Fruit fly (Drosophila melanogaster) whole organism, embryonic: ENCODE measurements around the gene Nepl4.

Experiments
- Aef1 ChIP-seq: fragments of 200-800 bp; sonication (Bioruptor generic); IDR thresholded peaks from 3 replicates; pipeline ENCODE4 v1.3.6; 2022; ENCODE audit warnings: missing biosample characterization, missing genetic modification characterization
- Bdp1 ChIP-seq: fragments of 200-800 bp; sonication (Bioruptor generic); optimal IDR thresholded peaks from 3 replicates; lab custom pipeline; 2016; ENCODE audit warnings: missing biosample characterization, missing genetic modification characterization
- CG1024 ChIP-seq: fragments of 200-800 bp; sonication (Bioruptor generic); IDR thresholded peaks from 2 replicates; pipeline ENCODE4 v1.3.6; 2022; ENCODE audit warnings: missing biosample characterization, missing genetic modification characterization
- CG10321 ChIP-seq: fragments of 200-800 bp; sonication (Bioruptor generic); IDR thresholded peaks from 2 replicates; pipeline ENCODE4 v1.3.6; 2022; ENCODE audit warnings: missing biosample characterization, missing genetic modification characterization
- CG11504 ChIP-seq: fragments of 200-800 bp; sonication (Bioruptor generic); optimal IDR thresholded peaks from 3 replicates; lab custom pipeline; 2019; ENCODE audit warnings: missing biosample characterization, mild to moderate bottlenecking, missing genetic modification characterization, moderate library complexity
- CG12769 ChIP-seq: fragments of 200-800 bp; sonication (Bioruptor generic); optimal IDR thresholded peaks from 2 replicates; lab custom pipeline; 2019; ENCODE audit warnings: missing biosample characterization, mild to moderate bottlenecking, missing genetic modification characterization, moderate library complexity
- CG14014 ChIP-seq: fragments of 200-800 bp; sonication (Bioruptor generic); IDR thresholded peaks from 2 replicates; pipeline ENCODE4 v1.3.6; 2022; ENCODE audit warnings: missing biosample characterization, missing genetic modification characterization
- CG33557 ChIP-seq: fragments of 200-800 bp; sonication (Bioruptor generic); optimal IDR thresholded peaks from 2 replicates; lab custom pipeline; 2019; ENCODE audit warnings: missing biosample characterization, mild to moderate bottlenecking, missing genetic modification characterization, moderate library complexity
- CG4820 ChIP-seq: fragments of 200-800 bp; sonication (Bioruptor generic); optimal IDR thresholded peaks from 3 replicates; lab custom pipeline; 2016; ENCODE audit warnings: missing biosample characterization, missing genetic modification characterization
- CG7745 ChIP-seq: fragments of 200-800 bp; sonication (Bioruptor generic); optimal IDR thresholded peaks from 2 replicates; lab custom pipeline; 2018; ENCODE audit warnings: missing biosample characterization, mild to moderate bottlenecking, missing genetic modification characterization, moderate library complexity
- CG9727 ChIP-seq: fragments of 200-800 bp; sonication (Bioruptor generic); optimal IDR thresholded peaks from 3 replicates; lab custom pipeline; 2017; ENCODE audit warnings: missing biosample characterization, mild to moderate bottlenecking, missing genetic modification characterization
- CTCF ChIP-seq: fragments of 200-800 bp; sonication (Bioruptor generic); optimal IDR thresholded peaks from 2 replicates; lab custom pipeline; 2017; ENCODE audit warnings: missing biosample characterization, mild to moderate bottlenecking, missing genetic modification characterization, moderate library complexity
- Camta ChIP-seq: fragments of 200-800 bp; sonication (Bioruptor generic); optimal IDR thresholded peaks from 2 replicates; lab custom pipeline; 2016; ENCODE audit warnings: missing biosample characterization, missing genetic modification characterization
- Hmr ChIP-seq: fragments of 200-800 bp; sonication (Bioruptor generic); optimal IDR thresholded peaks from 3 replicates; lab custom pipeline; 2017; ENCODE audit warnings: mild to moderate bottlenecking, missing biosample characterization, missing genetic modification reagents, missing genetic modification characterization
- MESR4 ChIP-seq: fragments of 200-800 bp; sonication (Bioruptor generic); optimal IDR thresholded peaks from 2 replicates; lab custom pipeline; 2018; ENCODE audit warnings: missing biosample characterization, mild to moderate bottlenecking, missing genetic modification characterization, moderate library complexity
- NFAT ChIP-seq: fragments of 200-800 bp; sonication (Bioruptor generic); IDR thresholded peaks from 2 replicates; pipeline ENCODE4 v1.3.6; 2022; ENCODE audit warnings: missing biosample characterization, missing genetic modification characterization
- Sry-δ ChIP-seq: fragments of 200-800 bp; sonication (Bioruptor generic); optimal IDR thresholded peaks from 2 replicates; lab custom pipeline; 2016; ENCODE audit warnings: missing biosample characterization, missing genetic modification characterization
- br ChIP-seq: fragments of >200 bp; optimal IDR thresholded peaks from 2 replicates; lab custom pipeline; 2017
- caup ChIP-seq: fragments of 200-800 bp; sonication (Bioruptor generic); optimal IDR thresholded peaks from 3 replicates; lab custom pipeline; 2017; ENCODE audit warnings: missing biosample characterization, mild to moderate bottlenecking, missing genetic modification characterization, moderate library complexity; ENCODE audit not compliant: severe bottlenecking
- chn ChIP-seq: fragments of 200-800 bp; sonication (Bioruptor generic); optimal IDR thresholded peaks from 2 replicates; lab custom pipeline; 2016; ENCODE audit warnings: missing biosample characterization, missing genetic modification characterization
- ci ChIP-seq: fragments of 200-800 bp; sonication (Bioruptor generic); IDR thresholded peaks from 3 replicates; pipeline ENCODE4 v1.3.6; 2022; ENCODE audit warnings: missing biosample characterization, missing genetic modification characterization
- corto ChIP-seq: fragments of 200-800 bp; sonication (Bioruptor generic); optimal IDR thresholded peaks from 2 replicates; lab custom pipeline; 2016; ENCODE audit warnings: missing biosample characterization, mild to moderate bottlenecking, missing genetic modification characterization, moderate library complexity
- emc ChIP-seq: fragments of 200-800 bp; sonication (Bioruptor generic); optimal IDR thresholded peaks from 2 replicates; lab custom pipeline; 2016; ENCODE audit warnings: missing biosample characterization, missing genetic modification characterization
- esg ChIP-seq: fragments of 200-800 bp; sonication (Bioruptor generic); conservative IDR thresholded peaks from 2 replicates; pipeline ENCODE4 v1.3.6; 2022; ENCODE audit warnings: missing biosample characterization, missing genetic modification characterization
- hb ChIP-seq: fragments of 200-800 bp; sonication (Bioruptor generic); IDR thresholded peaks from 3 replicates; pipeline ENCODE4 v1.3.6; 2022; ENCODE audit warnings: missing biosample characterization, missing genetic modification characterization; ENCODE audit not compliant: partially characterized antibody
- kni ChIP-seq: fragments of 200-800 bp; sonication (Bioruptor generic); optimal IDR thresholded peaks from 3 replicates; lab custom pipeline; 2017; ENCODE audit warnings: mild to moderate bottlenecking, missing biosample characterization, missing genetic modification reagents, missing genetic modification characterization
- luna ChIP-seq: fragments of 200-800 bp; sonication (Bioruptor generic); optimal IDR thresholded peaks from 2 replicates; lab custom pipeline; 2016; ENCODE audit warnings: missing biosample characterization, missing genetic modification characterization
- p53 ChIP-seq: fragments of 200-800 bp; sonication (Bioruptor generic); optimal IDR thresholded peaks from 2 replicates; lab custom pipeline; 2016; ENCODE audit warnings: missing biosample characterization, missing genetic modification characterization
- pnt ChIP-seq: fragments of 200-800 bp; sonication (Bioruptor generic); optimal IDR thresholded peaks from 3 replicates; lab custom pipeline; 2016; ENCODE audit warnings: missing biosample characterization, missing genetic modification characterization
- pum ChIP-seq: fragments of 200-800 bp; sonication (Bioruptor generic); optimal IDR thresholded peaks from 2 replicates; lab custom pipeline; 2016; ENCODE audit warnings: missing biosample characterization, missing genetic modification characterization
- repo ChIP-seq: fragments of 200-800 bp; sonication (Bioruptor generic); optimal IDR thresholded peaks from 2 replicates; lab custom pipeline; 2016; ENCODE audit warnings: missing biosample characterization, missing genetic modification characterization
- sc ChIP-seq, 3 experiments: fragments of >200 bp in 2 of 3; fragments of 200-800 bp in 1 of 3; sonication (Bioruptor generic) in 1 of 3; optimal IDR thresholded peaks; 2 replicates in 2 of 3; 3 replicates in 1 of 3; lab custom pipeline; 2017; ENCODE audit warnings: mild to moderate bottlenecking in 1 of 3, missing biosample characterization in 1 of 3, missing genetic modification characterization in 1 of 3, missing genetic modification reagents in 1 of 3
- slbo ChIP-seq: fragments of 200-800 bp; sonication (Bioruptor generic); IDR thresholded peaks from 2 replicates; pipeline ENCODE4 v1.3.6; 2022; ENCODE audit warnings: missing biosample characterization, missing genetic modification characterization
- slou ChIP-seq: fragments of 200-800 bp; sonication (Bioruptor generic); optimal IDR thresholded peaks from 3 replicates; lab custom pipeline; 2016; ENCODE audit warnings: missing biosample characterization, missing genetic modification characterization
- sqz ChIP-seq: fragments of 200-800 bp; sonication (Bioruptor generic); optimal IDR thresholded peaks from 3 replicates; lab custom pipeline; 2018; ENCODE audit warnings: missing biosample characterization, mild to moderate bottlenecking, missing genetic modification characterization
- tx ChIP-seq: fragments of 200-800 bp; sonication (Bioruptor generic); optimal IDR thresholded peaks from 2 replicates; lab custom pipeline; 2016; ENCODE audit warnings: missing biosample characterization, missing genetic modification characterization

Nepl4 gene

DNA sequence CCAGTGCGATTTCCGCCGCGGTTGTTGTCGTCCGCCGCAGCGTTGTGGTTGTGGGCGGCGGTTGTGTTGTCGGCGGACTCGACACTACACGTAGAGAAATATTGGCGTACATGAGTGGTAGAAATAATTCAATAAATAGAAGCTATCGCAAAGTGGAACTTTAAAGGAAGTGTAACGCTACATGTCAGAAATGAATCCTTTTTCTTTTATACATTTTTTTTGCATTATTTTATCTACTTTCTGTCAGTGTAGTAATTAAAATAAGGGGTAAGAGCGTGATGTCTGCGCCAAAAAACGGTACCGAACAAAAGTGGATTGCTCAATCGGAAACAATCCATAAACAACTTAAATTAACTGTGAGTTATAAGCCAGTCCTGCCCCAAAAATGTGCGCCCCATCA lies 11.5 kb downstream of the Nepl4 start (continued):
- TF ChIP-seq p53 = no peak
- TF ChIP-seq pnt = no peak
- no peak for TF ChIP-seq caup (GFP tag; lab: Kevin White, UChicago)
- TF ChIP-seq br = no peak
- no peak for TF ChIP-seq emc (GFP tag; lab: Kevin White, UChicago)
- TF ChIP-seq slbo (GFP tag; lab: Robert Waterston, UW) = peak; percentile 17; the same call in 1 of the 2 replicates
- TF ChIP-seq kni = no peak
- no peak for TF ChIP-seq CG7745
- TF ChIP-seq sc (optimal IDR thresholded peaks at IDR 0.05; lab: Kevin White, UChicago) = no peak
- TF ChIP-seq sc (GFP tag; optimal IDR thresholded peaks at IDR 0.05; lab: Kevin White, UChicago) = no peak

DNA sequence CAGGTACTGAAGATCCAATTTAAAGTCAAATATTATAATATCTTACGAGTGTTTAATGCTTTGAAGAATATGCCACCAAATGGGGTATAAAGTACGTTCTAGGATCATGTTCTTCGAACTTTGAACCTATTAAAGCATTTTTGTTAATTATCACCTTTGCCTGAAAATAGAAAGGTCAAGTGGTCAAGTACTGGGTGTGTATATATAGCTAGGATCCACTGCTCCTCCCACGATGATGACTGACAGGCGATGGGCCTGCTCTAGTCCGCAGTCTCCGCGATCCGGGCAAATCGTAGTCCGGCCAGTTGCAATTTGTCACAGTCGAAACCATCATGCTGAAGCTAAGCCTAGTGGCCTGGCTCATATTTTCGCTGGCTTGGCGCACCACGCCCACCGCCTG lies 13.3 kb downstream of the Nepl4 start, which contains the start of gene Nepl5:
Gene Nepl5 (plus strand): TSS at position 301 of the 400 bp plus-strand sequence.
- no peak for TF ChIP-seq corto (GFP tag; lab: Kevin White, UChicago)
- no peak for TF ChIP-seq CG9727 (GFP tag; lab: Kevin White, UChicago)
- TF ChIP-seq MESR4 (GFP tag; lab: Kevin White, UChicago) = no peak
- TF ChIP-seq pum (GFP tag; lab: Kevin White, UChicago) = no peak
- TF ChIP-seq CG11504 (tag; lab: Kevin White, UChicago) = no peak
- TF ChIP-seq tx (GFP tag; lab: Kevin White, UChicago) = no peak
- TF ChIP-seq CG33557 (GFP tag; lab: Kevin White, UChicago) = no peak
- TF ChIP-seq ci (GFP tag; lab: Robert Waterston, UW) = no peak
- no peak for TF ChIP-seq Bdp1 (GFP tag; lab: Kevin White, UChicago)
- no peak for TF ChIP-seq hb (GFP tag; lab: Robert Waterston, UW)
- no peak for TF ChIP-seq slou (GFP tag; lab: Kevin White, UChicago)
- TF ChIP-seq sqz (GFP tag; lab: Kevin White, UChicago) = no peak
- TF ChIP-seq, all 482 proteins: peak for 0

DNA sequence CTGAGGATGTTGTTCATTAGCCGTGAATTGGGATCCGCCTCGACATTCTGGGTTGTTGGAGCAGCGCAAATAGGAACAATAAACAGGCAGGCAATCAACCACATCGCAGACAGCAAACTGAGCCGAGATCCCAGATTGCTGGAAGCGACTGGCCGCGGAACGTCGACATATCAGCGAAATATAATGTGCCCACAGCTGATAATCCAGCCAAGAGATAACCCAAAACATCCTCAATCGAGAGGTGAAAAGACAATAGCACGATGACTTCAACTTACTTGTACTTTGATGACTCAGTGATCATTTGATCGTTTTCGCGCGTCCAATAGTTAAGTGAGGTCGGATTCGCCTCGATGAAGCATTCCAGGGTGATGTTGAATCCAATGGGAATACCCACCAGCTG lies 17.7 kb downstream of the Nepl4 start, which contains the start of gene Nepl6:
Gene Nepl6 (minus strand): TSS at position 104 of the 400 bp plus-strand sequence.
- TF ChIP-seq Sry-δ (no peak), CG1024 (no peak), luna (GFP tag; lab: Kevin White, UChicago) (no peak), chn (GFP tag; lab: Kevin White, UChicago) (no peak), CG4820 (GFP tag; lab: Kevin White, UChicago) (no peak), CG14014 (GFP tag; lab: Robert Waterston, UW) (no peak), CG10321 (GFP tag; lab: Robert Waterston, UW) (no peak), Hmr (GFP tag; lab: Kevin White, UChicago) (no peak)

DNA sequence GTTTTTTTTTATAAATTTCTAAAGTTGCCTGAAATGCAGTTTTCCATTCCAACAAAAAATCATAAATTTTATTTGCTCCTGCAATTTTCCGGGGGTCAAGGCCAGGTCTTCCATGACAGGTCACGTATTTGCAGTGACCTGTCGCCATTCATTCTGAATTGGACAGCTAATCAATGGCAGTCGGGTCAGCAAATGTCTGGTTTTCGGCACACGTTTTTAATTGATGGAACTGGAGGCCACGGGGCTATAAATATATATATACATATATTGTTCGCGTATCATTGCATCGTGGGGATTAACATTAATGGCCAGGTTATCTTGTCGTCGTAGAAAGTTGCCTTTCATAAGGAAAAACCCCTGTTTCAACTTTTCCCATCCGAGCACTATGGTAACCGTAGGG lies 19.4 kb downstream of the Nepl4 start:
- TF ChIP-seq Camta (no peak), CG12769 (tag; lab: Kevin White, UChicago) (no peak), Hmr (GFP tag; lab: Kevin White, UChicago) (no peak), Aef1 (GFP tag; lab: Robert Waterston, UW) (no peak), repo (GFP tag; lab: Kevin White, UChicago) (no peak)

DNA sequence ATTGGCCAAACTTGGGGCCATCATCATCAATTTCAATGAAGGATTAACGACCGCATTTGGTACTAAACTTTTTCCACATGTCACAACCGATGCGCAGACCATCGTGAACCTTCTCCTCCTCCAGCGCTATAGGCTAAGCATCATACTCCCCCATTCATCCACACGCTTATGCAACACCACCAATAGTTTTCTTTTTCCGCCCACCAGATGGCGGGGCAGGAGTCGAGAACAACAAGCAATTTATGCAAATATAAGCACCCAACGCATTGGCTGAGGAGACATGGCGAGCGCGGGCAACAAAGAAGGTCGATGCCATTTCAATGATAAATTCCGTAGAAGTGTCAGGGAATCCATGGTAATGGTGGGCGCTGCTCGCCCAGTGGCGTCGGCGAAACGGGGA lies 23.8 kb downstream of the Nepl4 start:
- TF ChIP-seq NFAT (0 out of 2 replicates have a peak, but pooled peaks have one; percentile 2), esg (GFP tag; lab: Robert Waterston, UW) (no peak), CTCF (GFP tag; lab: Kevin White, UChicago) (peak; percentile 74)
